Worm (Caenorhabditis elegans): ENCODE measurements around the gene F07H5.7.

Gene F07H5.7

DNA sequence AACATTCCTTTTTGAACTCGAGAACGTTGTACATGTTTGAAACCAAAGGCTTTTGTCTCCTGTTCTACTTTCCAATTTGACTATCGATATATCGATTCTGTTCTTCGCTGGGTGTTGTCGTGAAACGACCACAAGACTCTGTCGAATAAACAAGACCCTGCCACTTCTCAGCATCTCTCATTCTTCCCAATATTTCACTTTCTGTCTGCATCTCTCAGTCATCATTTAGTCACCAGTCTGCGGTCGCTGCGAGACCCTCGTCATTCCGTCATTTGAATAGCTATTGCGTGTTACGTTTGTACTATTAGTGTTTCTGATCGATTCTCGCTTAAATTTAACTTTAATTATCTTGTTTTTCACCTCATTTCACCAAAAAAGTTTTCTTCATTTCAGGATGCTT lies 6.6 kb downstream of the F07H5.7 start (continued):
- peak; percentile 33 for TF ChIP-seq Y116A8C.19 (tag; optimal IDR thresholded peaks at IDR 0.05; ENCODE audit: borderline replicate concordance)
- TF ChIP-seq lin-13 (GFP tag; optimal IDR thresholded peaks at IDR 0.05): peak; percentile 94
- TF ChIP-seq unc-98 (GFP tag; IDR thresholded peaks at IDR 0.05): no peak
- TF ChIP-seq mdl-1 (tag; optimal IDR thresholded peaks at IDR 0.05): peak in 1 of 2 experiments; percentile 94
- TF ChIP-seq nhr-11 (tag; optimal IDR thresholded peaks at IDR 0.05): peak; percentile 94
- TF ChIP-seq unc-86 (tag; optimal IDR thresholded peaks at IDR 0.05): peak; percentile 97
- peak; percentile 96 for TF ChIP-seq skn-1 (tag; optimal IDR thresholded peaks at IDR 0.05)
- TF ChIP-seq ceh-82 (tag; optimal IDR thresholded peaks at IDR 0.05): peak; percentile 75 to 89 (median 82)
- TF ChIP-seq pqm-1 (tag; optimal IDR thresholded peaks at IDR 0.05): no peak
- peak in 3 of 6 experiments; percentile 83 to 94 (median 86) for TF ChIP-seq elt-3 (tag; optimal IDR thresholded peaks at IDR 0.05)
- TF ChIP-seq mef-2 (tag; optimal IDR thresholded peaks at IDR 0.05): peak; percentile 66
- TF ChIP-seq swsn-7 (tag; optimal IDR thresholded peaks at IDR 0.05): peak; percentile 98
- TF ChIP-seq fkh-4 (tag; optimal IDR thresholded peaks at IDR 0.05; ENCODE audit: borderline replicate concordance): peak; percentile 82
- TF ChIP-seq tbx-2 (tag; optimal IDR thresholded peaks at IDR 0.05): peak; percentile 98
- peak; percentile 61 for TF ChIP-seq F16B12.6 (tag; optimal IDR thresholded peaks at IDR 0.05)
- peak; percentile 94 for TF ChIP-seq irx-1 (tag; optimal IDR thresholded peaks at IDR 0.05)
- TF ChIP-seq nhr-90 (tag; optimal IDR thresholded peaks at IDR 0.05; ENCODE audit: poor library complexity): peak; percentile 97
- peak; percentile 93 for TF ChIP-seq pax-3 (tag; optimal IDR thresholded peaks at IDR 0.05)
- peak; percentile 98 for TF ChIP-seq lin-14 (GFP tag; optimal IDR thresholded peaks at IDR 0.05)
- TF ChIP-seq aha-1 (tag; optimal IDR thresholded peaks at IDR 0.05): peak; percentile 7
- TF ChIP-seq hlh-4 (tag; optimal IDR thresholded peaks at IDR 0.05): no peak
- peak; percentile 90 for TF ChIP-seq fos-1 (tag; optimal IDR thresholded peaks at IDR 0.05)
- no peak for TF ChIP-seq pag-3 (tag; optimal IDR thresholded peaks at IDR 0.05; ENCODE audit: borderline replicate concordance, insufficient read depth)
- no peak for TF ChIP-seq tlp-1 (tag; optimal IDR thresholded peaks at IDR 0.05)
- TF ChIP-seq nhr-84 (tag; optimal IDR thresholded peaks at IDR 0.05): no peak
- no peak for TF ChIP-seq alr-1 (tag; optimal IDR thresholded peaks at IDR 0.05; ENCODE audit: borderline replicate concordance)
- peak; percentile 99 for TF ChIP-seq nhr-85 (tag)
- peak; percentile 97 for TF ChIP-seq nhr-47 (tag; optimal IDR thresholded peaks at IDR 0.05)
- TF ChIP-seq zag-1 (tag; optimal IDR thresholded peaks at IDR 0.05): peak; percentile 5
- peak; percentile 99 for TF ChIP-seq nhr-20 (tag; optimal IDR thresholded peaks at IDR 0.05)
- TF ChIP-seq rnt-1 (tag; optimal IDR thresholded peaks at IDR 0.05): peak; percentile 94

DNA sequence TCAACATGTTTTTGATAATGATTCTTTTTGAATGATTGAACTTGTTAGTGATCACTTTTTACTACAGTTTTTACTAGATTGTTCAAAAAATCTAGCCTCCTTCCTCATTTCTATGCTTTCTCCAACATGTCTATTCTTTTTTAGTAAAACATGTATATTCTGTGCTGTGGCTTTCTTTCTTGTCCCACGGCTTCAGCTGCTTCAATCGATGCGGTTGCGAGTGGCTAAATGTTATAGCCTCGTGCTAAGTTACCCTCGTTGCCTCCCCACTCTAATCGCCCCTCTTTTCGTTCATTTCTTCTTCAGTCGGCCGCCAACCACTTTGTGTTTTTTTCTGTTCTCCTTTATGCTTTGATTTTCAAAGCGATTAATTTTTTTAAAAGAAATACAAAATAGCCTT lies 8.1 kb downstream of the F07H5.7 start:
- no peak for TF ChIP-seq sox-4 (tag; optimal IDR thresholded peaks at IDR 0.05)
- no peak for TF ChIP-seq C16A3.4 (tag; optimal IDR thresholded peaks at IDR 0.05)
- TF ChIP-seq swsn-7 (tag; optimal IDR thresholded peaks at IDR 0.05): peak; percentile 19
- TF ChIP-seq mdl-1 (tag; optimal IDR thresholded peaks at IDR 0.05): no peak
- peak in 1 of 2 experiments; percentile 13 for TF ChIP-seq lsy-2 (tag; optimal IDR thresholded peaks at IDR 0.05)
- peak; percentile 10 for TF ChIP-seq nhr-71 (tag; optimal IDR thresholded peaks at IDR 0.05)
- peak; percentile 17 for TF ChIP-seq dsc-1 (tag; optimal IDR thresholded peaks at IDR 0.05)
- peak; percentile 15 for TF ChIP-seq fkh-8 (tag; optimal IDR thresholded peaks at IDR 0.05)
- no peak for TF ChIP-seq mep-1 (tag; optimal IDR thresholded peaks at IDR 0.05)
- no peak for TF ChIP-seq efl-3 (GFP tag; optimal IDR thresholded peaks at IDR 0.05)
- TF ChIP-seq elt-2 (tag; optimal IDR thresholded peaks at IDR 0.05): no peak
- TF ChIP-seq unc-30 (tag; optimal IDR thresholded peaks at IDR 0.05): no peak
- TF ChIP-seq nhr-237 (tag; optimal IDR thresholded peaks at IDR 0.05): no peak
- peak in 2 of 3 experiments; percentile 4 to 54 for TF ChIP-seq ceh-82 (tag; optimal IDR thresholded peaks at IDR 0.05)
- no peak for TF ChIP-seq sup-37 (GFP tag; optimal IDR thresholded peaks at IDR 0.05)
- TF ChIP-seq lin-14 (GFP tag; optimal IDR thresholded peaks at IDR 0.05): peak; percentile 65
- no peak for TF ChIP-seq egl-13 (tag; optimal IDR thresholded peaks at IDR 0.05)
- TF ChIP-seq snu-23 (GFP tag; optimal IDR thresholded peaks at IDR 0.05): peak; percentile 3

Measured in whole organism, L1 larva.